Fruit fly (Drosophila melanogaster) whole organism, wandering third instar larva: ENCODE measurements around the gene Chd64.

Source experiments
- Abd-B ChIP-seq: fragments of >200 bp; optimal IDR thresholded peaks from 2 replicates; lab custom pipeline; 2017; ENCODE audit warnings: missing biosample characterization, missing genetic modification characterization
- CG9705 ChIP-seq: fragments of 200-800 bp; sonication (Bioruptor generic); optimal IDR thresholded peaks from 2 replicates; lab custom pipeline; 2018; ENCODE audit warnings: missing biosample characterization, mild to moderate bottlenecking, missing genetic modification characterization
- Dif ChIP-seq: fragments of 200-275, 200-300 bp; sonication (Bioruptor generic); optimal IDR thresholded peaks from 2 replicates; lab custom pipeline; 2018; ENCODE audit warnings: missing biosample characterization, missing genetic modification characterization; ENCODE audit not compliant: partially characterized antibody
- Hnf4 ChIP-seq: fragments of 200-800 bp; sonication (Bioruptor generic); optimal IDR thresholded peaks from 2 replicates; lab custom pipeline; 2016; ENCODE audit warnings: missing biosample characterization, mild to moderate bottlenecking, missing genetic modification characterization
- Hr78 ChIP-seq: fragments of >200 bp; optimal IDR thresholded peaks from 2 replicates; lab custom pipeline; 2017; ENCODE audit warnings: missing biosample characterization, missing genetic modification characterization
- Jra ChIP-seq: sonication (Bioruptor generic); optimal IDR thresholded peaks from 2 replicates; lab custom pipeline; 2016; ENCODE audit warnings: missing biosample characterization, missing genetic modification characterization
- OdsH ChIP-seq: fragments of 200-800 bp; sonication (Bioruptor generic); optimal IDR thresholded peaks from 2 replicates; lab custom pipeline; 2016; ENCODE audit warnings: missing biosample characterization, mild to moderate bottlenecking, missing genetic modification characterization
- Vsx2 ChIP-seq: fragments of 200-300, 225-300 bp; sonication (Bioruptor generic); optimal IDR thresholded peaks from 2 replicates; lab custom pipeline; 2018; ENCODE audit warnings: missing biosample characterization, missing genetic modification characterization; ENCODE audit not compliant: partially characterized antibody
- br ChIP-seq: fragments of 200-800 bp; sonication (Bioruptor generic); optimal IDR thresholded peaks from 2 replicates; lab custom pipeline; 2016; ENCODE audit warnings: missing biosample characterization, missing genetic modification characterization
- fru ChIP-seq: fragments of 200-800 bp; sonication (Bioruptor generic); optimal IDR thresholded peaks from 3 replicates; lab custom pipeline; 2016; ENCODE audit warnings: missing biosample characterization, mild to moderate bottlenecking, missing genetic modification characterization
- jim ChIP-seq: fragments of 175-275, 200-325 bp; sonication (Bioruptor generic); optimal IDR thresholded peaks from 2 replicates; lab custom pipeline; 2016; ENCODE audit warnings: missing biosample characterization, mild to moderate bottlenecking, missing genetic modification characterization
- pan ChIP-seq: fragments of >200 bp; optimal IDR thresholded peaks from 2 replicates; lab custom pipeline; 2017
- psq ChIP-seq: fragments of 200-800 bp; sonication (Bioruptor generic); optimal IDR thresholded peaks from 3 replicates; lab custom pipeline; 2017; ENCODE audit warnings: missing biosample characterization, mild to moderate bottlenecking, missing genetic modification characterization, moderate library complexity

DNA sequence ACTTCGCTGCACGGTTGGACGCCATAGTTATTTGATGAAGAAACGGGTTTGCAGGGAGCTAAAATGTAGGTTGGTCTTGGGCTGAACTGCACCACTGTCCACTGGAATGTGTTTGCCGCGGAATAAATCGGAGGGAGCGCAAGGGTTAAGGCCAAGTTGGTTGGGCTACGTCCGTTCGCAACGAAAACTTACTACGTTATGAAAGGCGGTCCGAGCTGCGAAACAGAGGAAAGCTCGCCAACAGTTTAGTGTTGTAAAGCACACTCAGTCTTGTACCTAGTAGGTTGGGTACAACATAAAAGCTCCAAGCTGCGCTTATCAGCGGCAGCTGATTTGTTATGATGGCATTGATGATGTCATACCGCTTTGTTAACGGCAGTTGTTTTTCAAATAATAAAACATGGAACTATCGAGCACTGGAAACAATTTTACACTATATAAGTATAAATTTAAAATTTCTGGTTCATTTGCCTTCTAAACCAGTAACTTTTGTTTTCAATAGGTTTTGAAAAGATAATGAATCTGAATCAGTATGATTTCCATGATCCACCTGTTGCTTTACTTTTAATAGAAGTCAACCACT, at the start of gene Chd64:
- TF ChIP-seq Abd-B (no peak), Hr78 (GFP tag; lab: Kevin White, UChicago) (no peak), OdsH (GFP tag; lab: Kevin White, UChicago) (peak; percentile 71), psq (GFP tag; lab: Kevin White, UChicago) (peak; percentile 54), Dif (peak; percentile 25), jim (GFP tag; lab: Kevin White, UChicago) (no peak), fru (GFP tag; lab: Kevin White, UChicago) (peak; percentile 78), Vsx2 (peak; percentile 79), Jra (GFP tag; lab: Kevin White, UChicago) (peak; percentile 67), pan (no peak), Hnf4 (GFP tag; lab: Kevin White, UChicago) (no peak), br (peak; percentile 67), CG9705 (no peak)
